Fruit fly (Drosophila melanogaster) whole organism, embryonic: ENCODE data around the gene PH4alphaNE2.

Source experiments
- CG1024 ChIP-seq: fragments of 200-800 bp; sonication (Bioruptor generic); IDR thresholded peaks from 2 replicates; pipeline ENCODE4 v1.3.6; 2022; ENCODE audit warnings: missing biosample characterization, missing genetic modification characterization
- CG10267 ChIP-seq: fragments of 200-800 bp; sonication (Bioruptor generic); optimal IDR thresholded peaks from 2 replicates; lab custom pipeline; 2018; ENCODE audit warnings: missing biosample characterization, mild to moderate bottlenecking, missing genetic modification characterization, moderate library complexity
- CG10565 ChIP-seq: fragments of 200-800 bp; sonication (Bioruptor generic); optimal IDR thresholded peaks from 3 replicates; lab custom pipeline; 2016; ENCODE audit warnings: missing biosample characterization, mild to moderate bottlenecking, missing genetic modification characterization
- CG10654 ChIP-seq: fragments of 200-800 bp; sonication (Bioruptor generic); optimal IDR thresholded peaks from 2 replicates; lab custom pipeline; 2016; ENCODE audit warnings: missing biosample characterization, missing genetic modification characterization
- CG12391 ChIP-seq: fragments of 200-800 bp; sonication (Bioruptor generic); optimal IDR thresholded peaks from 3 replicates; lab custom pipeline; 2018; ENCODE audit warnings: missing biosample characterization, mild to moderate bottlenecking, missing genetic modification characterization, moderate library complexity
- CG13287 ChIP-seq: fragments of 200-800 bp; sonication (Bioruptor generic); IDR thresholded peaks from 2 replicates; pipeline ENCODE4 v1.3.6; 2022; ENCODE audit warnings: missing biosample characterization, missing genetic modification characterization; ENCODE audit not compliant: partially characterized antibody
- CG13296 ChIP-seq: fragments of 200-800 bp; sonication (Bioruptor generic); optimal IDR thresholded peaks from 3 replicates; lab custom pipeline; 2018; ENCODE audit warnings: missing biosample characterization, mild to moderate bottlenecking, missing genetic modification characterization
- CG14710 ChIP-seq: fragments of 200-800 bp; sonication (Bioruptor generic); optimal IDR thresholded peaks from 3 replicates; lab custom pipeline; 2019; ENCODE audit warnings: missing biosample characterization, mild to moderate bottlenecking, missing genetic modification characterization, moderate library complexity
- CG15011 ChIP-seq: fragments of 200-800 bp; sonication (Bioruptor generic); optimal IDR thresholded peaks from 3 replicates; lab custom pipeline; 2018; ENCODE audit warnings: missing biosample characterization, mild to moderate bottlenecking, missing genetic modification characterization
- CG18011 ChIP-seq: fragments of 200-800 bp; sonication (Bioruptor generic); optimal IDR thresholded peaks from 2 replicates; lab custom pipeline; 2017; ENCODE audit warnings: missing biosample characterization, missing genetic modification characterization, mild to moderate bottlenecking, moderate library complexity, missing genotype
- CG2712 ChIP-seq: fragments of 200-800 bp; optimal IDR thresholded peaks from 3 replicates; lab custom pipeline; 2019; ENCODE audit warnings: missing biosample characterization, mild to moderate bottlenecking, missing genetic modification characterization, moderate library complexity
- CG2875 ChIP-seq: fragments of 200-800 bp; sonication (Bioruptor generic); optimal IDR thresholded peaks from 2 replicates; lab custom pipeline; 2017; ENCODE audit warnings: missing biosample characterization, mild to moderate bottlenecking, missing genetic modification characterization, missing genetic modification reagents
- CG31441 ChIP-seq: fragments of 200-800 bp; sonication (Bioruptor generic); IDR thresholded peaks from 2 replicates; pipeline ENCODE4 v1.3.6; 2022; ENCODE audit warnings: missing biosample characterization, missing genetic modification characterization
- CG3163 ChIP-seq: fragments of 200-800 bp; sonication (Bioruptor generic); optimal IDR thresholded peaks from 3 replicates; lab custom pipeline; 2016; ENCODE audit warnings: missing biosample characterization, missing genetic modification characterization
- CG42726 ChIP-seq: fragments of 200-800 bp; sonication (Bioruptor generic); IDR thresholded peaks from 2 replicates; pipeline ENCODE4 v1.3.6; 2022; ENCODE audit warnings: missing biosample characterization, missing genetic modification characterization; ENCODE audit not compliant: partially characterized antibody
- CG4707 ChIP-seq: fragments of 200-800 bp; sonication (Bioruptor generic); optimal IDR thresholded peaks from 2 replicates; lab custom pipeline; 2018; ENCODE audit warnings: missing biosample characterization, mild to moderate bottlenecking, missing genetic modification characterization, moderate library complexity
- CG6813 ChIP-seq: fragments of 200-800 bp; sonication (Bioruptor generic); optimal IDR thresholded peaks from 2 replicates; lab custom pipeline; 2017; ENCODE audit warnings: missing biosample characterization, missing genetic modification characterization, mild to moderate bottlenecking, moderate library complexity, missing genetic modification reagents
- CG6854 ChIP-seq: fragments of 200-800 bp; sonication (Bioruptor generic); optimal IDR thresholded peaks from 3 replicates; lab custom pipeline; 2017; ENCODE audit warnings: missing biosample characterization, mild to moderate bottlenecking, missing genetic modification characterization
- CG7839 ChIP-seq: fragments of 200-800 bp; sonication (Bioruptor generic); optimal IDR thresholded peaks from 3 replicates; lab custom pipeline; 2018; ENCODE audit warnings: missing biosample characterization, mild to moderate bottlenecking, missing genetic modification characterization, moderate library complexity
- CG7928 ChIP-seq: fragments of 200-800 bp; sonication (Bioruptor generic); optimal IDR thresholded peaks from 2 replicates; lab custom pipeline; 2017; ENCODE audit warnings: missing biosample characterization, mild to moderate bottlenecking, missing genetic modification characterization
- CG8924 ChIP-seq: fragments of 200-800 bp; optimal IDR thresholded peaks from 3 replicates; lab custom pipeline; 2019; ENCODE audit warnings: missing biosample characterization, mild to moderate bottlenecking, missing genetic modification characterization, moderate library complexity
- CG9609 ChIP-seq: fragments of 200-800 bp; sonication (Bioruptor generic); optimal IDR thresholded peaks from 3 replicates; lab custom pipeline; 2016; ENCODE audit warnings: missing biosample characterization, missing genetic modification characterization
- D19B ChIP-seq: fragments of 200-800 bp; sonication (Bioruptor generic); optimal IDR thresholded peaks from 2 replicates; lab custom pipeline; 2017; ENCODE audit warnings: missing biosample characterization, mild to moderate bottlenecking, missing genetic modification characterization
- Dek ChIP-seq: fragments of 200-800 bp; sonication (Bioruptor generic); optimal IDR thresholded peaks from 3 replicates; lab custom pipeline; 2019; ENCODE audit warnings: missing biosample characterization, mild to moderate bottlenecking, missing genetic modification characterization, moderate library complexity
- Fer2 ChIP-seq: fragments of 200-800 bp; sonication (Bioruptor generic); optimal IDR thresholded peaks from 2 replicates; lab custom pipeline; 2018; ENCODE audit warnings: missing biosample characterization, mild to moderate bottlenecking, missing genetic modification characterization, moderate library complexity
- Jarid2 ChIP-seq: fragments of 200-800 bp; sonication (Bioruptor generic); optimal IDR thresholded peaks from 3 replicates; lab custom pipeline; 2017; ENCODE audit warnings: mild to moderate bottlenecking, missing biosample characterization, missing genetic modification reagents, missing genetic modification characterization
- NfI ChIP-seq: fragments of 200-800 bp; sonication (Bioruptor generic); optimal IDR thresholded peaks from 3 replicates; lab custom pipeline; 2018; ENCODE audit warnings: missing biosample characterization, mild to moderate bottlenecking, missing genetic modification characterization, moderate library complexity
- Oaz ChIP-seq: fragments of 200-800 bp; sonication (Bioruptor generic); IDR thresholded peaks from 2 replicates; pipeline ENCODE4 v1.3.6; 2022; ENCODE audit warnings: missing biosample characterization, missing genetic modification characterization
- Ssrp ChIP-seq: fragments of 200-800 bp; sonication (Bioruptor generic); optimal IDR thresholded peaks from 2 replicates; lab custom pipeline; 2018; ENCODE audit warnings: missing biosample characterization, mild to moderate bottlenecking, missing genetic modification characterization, moderate library complexity
- Xrp1 ChIP-seq: fragments of 200-800 bp; sonication (Bioruptor generic); IDR thresholded peaks from 2 replicates; pipeline ENCODE4 v1.3.6; 2022; ENCODE audit warnings: missing biosample characterization, missing genetic modification characterization
- bigmax ChIP-seq: fragments of 200-800 bp; sonication (Bioruptor generic); optimal IDR thresholded peaks from 2 replicates; lab custom pipeline; 2018; ENCODE audit warnings: missing biosample characterization, mild to moderate bottlenecking, missing genetic modification characterization
- ci ChIP-seq: fragments of 200-800 bp; sonication (Bioruptor generic); IDR thresholded peaks from 3 replicates; pipeline ENCODE4 v1.3.6; 2022; ENCODE audit warnings: missing biosample characterization, missing genetic modification characterization
- dmrt11E ChIP-seq: fragments of 200-800 bp; sonication (Bioruptor generic); optimal IDR thresholded peaks from 3 replicates; lab custom pipeline; 2018; ENCODE audit warnings: missing biosample characterization, mild to moderate bottlenecking, missing genetic modification characterization, moderate library complexity
- hb ChIP-seq: fragments of 200-800 bp; sonication (Bioruptor generic); IDR thresholded peaks from 3 replicates; pipeline ENCODE4 v1.3.6; 2022; ENCODE audit warnings: missing biosample characterization, missing genetic modification characterization; ENCODE audit not compliant: partially characterized antibody
- kay ChIP-seq: fragments of 200-800 bp; sonication (Bioruptor generic); optimal IDR thresholded peaks from 2 replicates; lab custom pipeline; 2016; ENCODE audit warnings: missing biosample characterization, missing genetic modification characterization
- nerfin-2 ChIP-seq: fragments of 200-800 bp; sonication (Bioruptor generic); IDR thresholded peaks from 2 replicates; pipeline ENCODE4 v1.3.6; 2022; ENCODE audit warnings: missing biosample characterization, missing genetic modification characterization; ENCODE audit not compliant: partially characterized antibody
- odd ChIP-seq: fragments of 200-800 bp; sonication (Bioruptor generic); optimal IDR thresholded peaks from 2 replicates; lab custom pipeline; 2017; ENCODE audit warnings: missing biosample characterization, mild to moderate bottlenecking, missing genetic modification characterization
- otp ChIP-seq: fragments of 200-800 bp; sonication (Bioruptor generic); IDR thresholded peaks from 3 replicates; pipeline ENCODE4, ENCODE4 v1.3.6; 2022; ENCODE audit warnings: missing biosample characterization, missing genetic modification characterization
- phol ChIP-seq: fragments of 200-800 bp; sonication (Bioruptor generic); optimal IDR thresholded peaks from 3 replicates; lab custom pipeline; 2018; ENCODE audit warnings: missing biosample characterization, mild to moderate bottlenecking, missing genetic modification characterization, moderate library complexity
- prd ChIP-seq, 3 experiments: fragments of >200 bp in 2 of 3; fragments of 200-800 bp in 1 of 3; sonication (Bioruptor generic) in 1 of 3; optimal IDR thresholded peaks in 2 of 3; IDR thresholded peaks in 1 of 3; 2 replicates in 2 of 3; 3 replicates in 1 of 3; pipeline versions ENCODE4 v1.3.6 to Lab custom; 2017 to 2022; ENCODE audit warnings: missing biosample characterization in 1 of 3, missing genetic modification characterization in 1 of 3
- slp2 ChIP-seq: fragments of 200-800 bp; sonication (Bioruptor generic); optimal IDR thresholded peaks from 2 replicates; lab custom pipeline; 2016; ENCODE audit warnings: missing biosample characterization, missing genetic modification characterization
- sr ChIP-seq: fragments of 200-800 bp; sonication (Bioruptor generic); IDR thresholded peaks from 3 replicates; pipeline ENCODE4 v1.3.6; 2022; ENCODE audit warnings: missing biosample characterization, missing genetic modification characterization
- tap ChIP-seq: fragments of 200-800 bp; optimal IDR thresholded peaks from 3 replicates; lab custom pipeline; 2019; ENCODE audit warnings: missing biosample characterization, mild to moderate bottlenecking, missing genetic modification characterization, moderate library complexity

PH4alphaNE2 gene

DNA sequence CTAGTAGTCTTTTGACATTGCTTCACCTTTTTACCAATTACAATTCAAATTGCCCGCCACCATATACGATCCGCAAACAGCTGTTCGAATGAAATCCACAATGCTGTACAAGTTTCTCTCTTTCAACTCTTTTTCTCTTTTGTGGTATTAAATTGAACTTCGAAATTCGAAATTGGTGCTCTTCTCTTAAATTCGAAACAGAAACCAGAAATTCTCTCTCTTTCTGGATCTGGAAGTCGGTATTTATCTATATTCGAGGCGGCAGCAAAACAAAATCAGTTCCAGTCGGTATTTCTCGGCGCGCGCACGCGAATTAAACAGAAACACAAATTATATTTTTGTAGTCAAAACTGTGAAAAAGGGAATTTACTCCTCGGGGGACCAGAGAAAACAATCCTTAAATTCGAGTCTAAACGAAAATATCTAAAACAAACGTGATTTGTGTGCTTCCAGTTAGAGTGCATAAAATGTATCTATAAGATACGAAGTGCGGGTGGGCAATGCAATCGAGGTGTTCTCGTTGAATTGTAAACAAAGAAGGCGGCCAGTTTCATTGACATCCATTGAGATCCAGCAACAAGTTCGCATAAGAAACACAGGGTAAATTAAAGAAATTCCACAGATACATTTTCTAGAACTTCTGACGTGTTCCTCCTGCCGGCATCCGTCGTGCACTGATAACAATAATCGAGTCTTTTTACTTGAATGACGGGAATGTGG is 46.1 kb downstream of the PH4alphaNE2 start, which contains the start of gene PH4alphaEFB (continued):
- TF ChIP-seq CG3163 (GFP tag; lab: Kevin White, UChicago) (peak; percentile 99), CG13287 (peak; percentile 45), CG2712 (peak; percentile 33), phol (tag; lab: Kevin White, UChicago) (no peak)

- no peak for TF ChIP-seq Xrp1 (GFP tag; lab: Robert Waterston, UW)
- TF ChIP-seq CG18011 (GFP tag; lab: Kevin White, UChicago): peak; percentile 91
- no peak for TF ChIP-seq hb (GFP tag; lab: Robert Waterston, UW)
- TF ChIP-seq Fer2 (tag; lab: Kevin White, UChicago): no peak
Observed at dm6 chr3R:30464244-30464643, 47.8 kb downstream of the PH4alphaNE2 start.

- TF ChIP-seq CG12391 (peak; percentile 43), CG7839 (tag; lab: Kevin White, UChicago) (peak; percentile 58), bigmax (GFP tag; lab: Kevin White, UChicago) (no peak), tap (tag; lab: Kevin White, UChicago) (peak; percentile 28), slp2 (GFP tag; lab: Kevin White, UChicago) (no peak), CG6813 (GFP tag; lab: Kevin White, UChicago) (peak; percentile 15), CG31441 (GFP tag; lab: Robert Waterston, UW) (peak; percentile 56), Ssrp (tag; lab: Kevin White, UChicago) (peak; percentile 21), CG13296 (GFP tag; lab: Kevin White, UChicago) (peak; percentile 23), NfI (GFP tag; lab: Kevin White, UChicago) (no peak), CG10565 (GFP tag; lab: Kevin White, UChicago) (no peak), CG2875 (GFP tag; lab: Kevin White, UChicago) (no peak), kay (GFP tag; lab: Kevin White, UChicago) (no peak), ci (GFP tag; lab: Robert Waterston, UW) (peak; percentile 70; the same call in 2 of the 3 replicates), CG8924 (tag; lab: Kevin White, UChicago) (peak; percentile 22), CG42726 (no peak), Oaz (GFP tag; lab: Robert Waterston, UW) (0 out of 2 replicates have a peak, but pooled peaks have one; percentile 8), CG6854 (GFP tag; lab: Kevin White, UChicago) (no peak), CG10654 (GFP tag; lab: Kevin White, UChicago) (no peak), prd (optimal IDR thresholded peaks at IDR 0.05; lab: Kevin White, UChicago) (no peak), prd (GFP tag; IDR thresholded peaks at IDR 0.05; lab: Robert Waterston, UW) (peak; percentile 60), phol (tag; lab: Kevin White, UChicago) (peak; percentile 44), CG14710 (tag; lab: Kevin White, UChicago) (no peak), CG10267 (tag; lab: Kevin White, UChicago) (peak; percentile 30), CG1024 (GFP tag; lab: Robert Waterston, UW) (no peak), Dek (tag; lab: Kevin White, UChicago) (no peak), CG7928 (no peak), nerfin-2 (GFP tag; lab: Robert Waterston, UW) (no peak), D19B (GFP tag; lab: Kevin White, UChicago) (no peak), CG15011 (GFP tag; lab: Kevin White, UChicago) (peak; percentile 1), Jarid2 (GFP tag; lab: Kevin White, UChicago) (no peak), CG9609 (GFP tag; lab: Kevin White, UChicago) (no peak), otp (GFP tag; lab: Robert Waterston, UW) (0 out of 3 replicates have a peak, but pooled peaks have one; percentile 34), CG4707 (GFP tag; lab: Kevin White, UChicago) (no peak), dmrt11E (tag; lab: Kevin White, UChicago) (peak; percentile 32), odd (GFP tag; lab: Kevin White, UChicago) (no peak), sr (GFP tag; lab: Robert Waterston, UW) (no peak)
Observed at dm6 chr3R:30461608-30462243, 50.3 kb downstream of the PH4alphaNE2 start.
